Fruit fly (Drosophila melanogaster): ENCODE data around the gene CG7369.
"Not testable (repeated sequence)": the region's sequence is repeated elsewhere in the genome, so short reads cannot be mapped to it uniquely, and the experiment has no call there.

dm6 chr3L:22720694-22721270, 20.8 kb upstream of the CG7369 start, which contains the start of gene mael:
- TF ChIP-seq Pif1A (GFP tag; optimal IDR thresholded peaks at IDR 0.05); CG10348 (GFP tag; IDR thresholded peaks at IDR 0.05); EcR (GFP tag; optimal IDR thresholded peaks at IDR 0.05); fd96Ca (GFP tag; IDR thresholded peaks at IDR 0.05); CG8159 (tag; optimal IDR thresholded peaks at IDR 0.05); CG17806 (tag; optimal IDR thresholded peaks at IDR 0.05); rn (GFP tag; IDR thresholded peaks at IDR 0.05); CG12605 (GFP tag; IDR thresholded peaks at IDR 0.05); Pif1B (GFP tag; optimal IDR thresholded peaks at IDR 0.05); CG13204 (GFP tag; optimal IDR thresholded peaks at IDR 0.05); CG34367 (tag; optimal IDR thresholded peaks at IDR 0.05); D1 (tag; optimal IDR thresholded peaks at IDR 0.05); CG8301 (tag; optimal IDR thresholded peaks at IDR 0.05): not testable (repeated sequence)

Measured in whole organism, pupa.